Worm (Caenorhabditis elegans) whole organism, L1 larva: ENCODE data around the gene K08F9.3.

Source experiments
- C04F5.9 ChIP-seq: sonication (generic microtip); optimal IDR thresholded peaks from 2 replicates; lab custom pipeline; 2016; ENCODE audit warnings: missing genetic modification characterization, missing compliant biosample characterization
- C34B4.2 ChIP-seq: sonication (generic microtip); optimal IDR thresholded peaks from 2 replicates; lab custom pipeline; 2017; ENCODE audit warnings: mild to moderate bottlenecking, missing genetic modification characterization, missing compliant biosample characterization
- alr-1 ChIP-seq: fragments of 200-800 bp; sonication (Bioruptor generic); optimal IDR thresholded peaks from 2 replicates; lab custom pipeline; 2018; ENCODE audit warnings: borderline replicate concordance, mild to moderate bottlenecking, missing genetic modification characterization, missing compliant biosample characterization
- ama-1 ChIP-seq: fragments of 150-350 bp; optimal IDR thresholded peaks from 2 replicates; lab custom pipeline; 2014
- blmp-1 ChIP-seq: fragments of 150-350 bp; optimal IDR thresholded peaks from 2 replicates; lab custom pipeline; 2014; ENCODE audit warnings: missing biosample characterization, missing genetic modification characterization
- ceh-88 ChIP-seq: fragments of 200-800 bp; sonication (Bioruptor generic); IDR thresholded peaks from 2 replicates; pipeline ENCODE4 v1.3.6; 2022; ENCODE audit warnings: missing genetic modification characterization, missing compliant biosample characterization
- dsc-1 ChIP-seq: sonication (generic microtip); optimal IDR thresholded peaks from 2 replicates; lab custom pipeline; 2016; ENCODE audit warnings: mild to moderate bottlenecking, missing genetic modification characterization, missing compliant biosample characterization
- egl-13 ChIP-seq: sonication (generic microtip); optimal IDR thresholded peaks from 2 replicates; lab custom pipeline; 2016; ENCODE audit warnings: missing genotype, missing genetic modification reagents, missing genetic modification characterization, missing compliant biosample characterization
- egl-27 ChIP-seq, 2 experiments: fragments of 150-350 bp in 1 of 2; sonication (generic microtip); optimal IDR thresholded peaks; 3 replicates each; lab custom pipeline; 2017 to 2018; ENCODE audit warnings: missing biosample characterization in 2 of 2, missing genetic modification characterization in 2 of 2, missing genetic modification reagents in 2 of 2
- elt-2 ChIP-seq: sonication (generic microtip); optimal IDR thresholded peaks from 2 replicates; lab custom pipeline; 2016; ENCODE audit warnings: missing genetic modification characterization, mild to moderate bottlenecking, inconsistent platforms, missing compliant biosample characterization, missing genetic modification reagents
- ets-5 ChIP-seq: fragments of 200-800 bp; sonication (Bioruptor generic); IDR thresholded peaks from 2 replicates; pipeline ENCODE4 v1.3.6; 2022; ENCODE audit warnings: missing genetic modification characterization, missing compliant biosample characterization
- fkh-4 ChIP-seq: sonication (generic microtip); optimal IDR thresholded peaks from 2 replicates; lab custom pipeline; 2016; ENCODE audit warnings: missing compliant biosample characterization, missing genetic modification characterization, borderline replicate concordance
- fkh-8 ChIP-seq: sonication (generic microtip); optimal IDR thresholded peaks from 2 replicates; lab custom pipeline; 2016; ENCODE audit warnings: mild to moderate bottlenecking, missing genetic modification characterization, missing compliant biosample characterization
- grh-1 ChIP-seq: fragments of 200-800 bp; sonication (Bioruptor generic); IDR thresholded peaks from 2 replicates; pipeline ENCODE4 v1.3.6; 2022; ENCODE audit warnings: missing genetic modification reagents, missing genetic modification characterization, missing compliant biosample characterization
- hlh-17 ChIP-seq: fragments of 200-800 bp; sonication (Bioruptor generic); optimal IDR thresholded peaks from 2 replicates; lab custom pipeline; 2018; ENCODE audit warnings: missing genetic modification characterization, mild to moderate bottlenecking, missing compliant biosample characterization, moderate library complexity, borderline replicate concordance
- hlh-4 ChIP-seq: sonication (generic microtip); optimal IDR thresholded peaks from 2 replicates; lab custom pipeline; 2016; ENCODE audit warnings: mild to moderate bottlenecking, missing genetic modification characterization, missing compliant biosample characterization
- hpl-2 ChIP-seq: fragments of 150-350 bp; optimal IDR thresholded peaks from 2 replicates; lab custom pipeline; 2014; ENCODE audit warnings: missing biosample characterization, missing genetic modification reagents, missing genetic modification characterization
- irx-1 ChIP-seq: sonication (generic microtip); optimal IDR thresholded peaks from 2 replicates; lab custom pipeline; 2016; ENCODE audit warnings: missing genetic modification characterization, missing compliant biosample characterization
- jun-1 ChIP-seq: fragments of 150-350 bp; optimal IDR thresholded peaks from 2 replicates; lab custom pipeline; 2014; ENCODE audit warnings: missing biosample characterization, missing genetic modification reagents, missing genetic modification characterization
- lin-13 ChIP-seq: fragments of 150-350 bp; optimal IDR thresholded peaks from 2 replicates; lab custom pipeline; 2014; ENCODE audit warnings: missing biosample characterization, missing genetic modification reagents, missing genetic modification characterization
- lin-14 ChIP-seq: fragments of 200-800 bp; sonication (Bioruptor generic); optimal IDR thresholded peaks from 2 replicates; lab custom pipeline; 2018; ENCODE audit warnings: mild to moderate bottlenecking, missing genetic modification characterization, moderate library complexity, missing compliant biosample characterization
- lsy-2 ChIP-seq, 2 experiments: fragments of 150-350 bp; optimal IDR thresholded peaks; 2 replicates each; lab custom pipeline; 2014; ENCODE audit warnings: missing biosample characterization in 2 of 2, missing genetic modification characterization in 2 of 2
- mdl-1 ChIP-seq, 2 experiments: fragments of 150-350 bp; optimal IDR thresholded peaks; 2 replicates each; lab custom pipeline; 2014 to 2017; ENCODE audit warnings: missing biosample characterization in 2 of 2, missing genetic modification characterization in 2 of 2, inconsistent platforms in 1 of 2
- mep-1 ChIP-seq: fragments of 150-350 bp; optimal IDR thresholded peaks from 2 replicates; lab custom pipeline; 2014; ENCODE audit warnings: missing biosample characterization, missing genetic modification characterization
- nhr-20 ChIP-seq: sonication (generic microtip); optimal IDR thresholded peaks from 2 replicates; lab custom pipeline; 2016; ENCODE audit warnings: mild to moderate bottlenecking, missing genetic modification characterization, missing compliant biosample characterization
- nhr-28 ChIP-seq: fragments of 150-350 bp; optimal IDR thresholded peaks from 2 replicates; lab custom pipeline; 2014; ENCODE audit warnings: missing biosample characterization, missing genetic modification characterization
- nhr-47 ChIP-seq: sonication (generic microtip); optimal IDR thresholded peaks from 2 replicates; lab custom pipeline; 2016; ENCODE audit warnings: mild to moderate bottlenecking, missing genetic modification characterization, moderate library complexity, missing compliant biosample characterization
- nhr-77 ChIP-seq: fragments of 150-350 bp; optimal IDR thresholded peaks from 2 replicates; lab custom pipeline; 2014; ENCODE audit warnings: missing biosample characterization, missing genetic modification characterization
- nhr-85 ChIP-seq: sonication (generic microtip); peaks from one replicate; lab custom pipeline; 2016; ENCODE audit warnings: missing genetic modification characterization, inconsistent platforms, missing compliant biosample characterization
- nhr-90 ChIP-seq: sonication (generic microtip); optimal IDR thresholded peaks from 2 replicates; lab custom pipeline; 2016; ENCODE audit warnings: mild to moderate bottlenecking, missing genetic modification characterization, missing compliant biosample characterization; ENCODE audit not compliant: poor library complexity
- snpc-4 ChIP-seq: fragments of 150-350 bp; optimal IDR thresholded peaks from 2 replicates; lab custom pipeline; 2014; ENCODE audit warnings: missing biosample characterization, missing genetic modification characterization
- snu-23 ChIP-seq: sonication (generic microtip); optimal IDR thresholded peaks from 2 replicates; lab custom pipeline; 2016; ENCODE audit warnings: missing genetic modification characterization, missing compliant biosample characterization
- sptf-1 ChIP-seq: fragments of 150-350 bp; optimal IDR thresholded peaks from 2 replicates; lab custom pipeline; 2014; ENCODE audit warnings: missing biosample characterization, missing genetic modification characterization
- sup-37 ChIP-seq: fragments of 200-800 bp; sonication (Bioruptor generic); optimal IDR thresholded peaks from 2 replicates; lab custom pipeline; 2018; ENCODE audit warnings: mild to moderate bottlenecking, missing genetic modification characterization, missing compliant biosample characterization
- swsn-7 ChIP-seq: sonication (generic microtip); optimal IDR thresholded peaks from 2 replicates; lab custom pipeline; 2016; ENCODE audit warnings: missing genetic modification characterization, missing compliant biosample characterization
- tbx-2 ChIP-seq: sonication (generic microtip); optimal IDR thresholded peaks from 2 replicates; lab custom pipeline; 2016; ENCODE audit warnings: missing genetic modification characterization, missing compliant biosample characterization
- unc-30 ChIP-seq: sonication (generic microtip); optimal IDR thresholded peaks from 2 replicates; lab custom pipeline; 2017; ENCODE audit warnings: missing biosample characterization, missing genetic modification characterization
- unc-62 ChIP-seq: fragments of 150-350 bp; optimal IDR thresholded peaks from 2 replicates; lab custom pipeline; 2014; ENCODE audit warnings: missing biosample characterization, missing genetic modification reagents, missing genetic modification characterization
- ztf-11 ChIP-seq, 2 experiments: sonication (generic microtip); optimal IDR thresholded peaks; 2 replicates each; lab custom pipeline; 2016 to 2017; ENCODE audit warnings: missing genetic modification characterization in 2 of 2, missing biosample characterization in 1 of 2, missing compliant biosample characterization in 1 of 2

Gene K08F9.3

DNA sequence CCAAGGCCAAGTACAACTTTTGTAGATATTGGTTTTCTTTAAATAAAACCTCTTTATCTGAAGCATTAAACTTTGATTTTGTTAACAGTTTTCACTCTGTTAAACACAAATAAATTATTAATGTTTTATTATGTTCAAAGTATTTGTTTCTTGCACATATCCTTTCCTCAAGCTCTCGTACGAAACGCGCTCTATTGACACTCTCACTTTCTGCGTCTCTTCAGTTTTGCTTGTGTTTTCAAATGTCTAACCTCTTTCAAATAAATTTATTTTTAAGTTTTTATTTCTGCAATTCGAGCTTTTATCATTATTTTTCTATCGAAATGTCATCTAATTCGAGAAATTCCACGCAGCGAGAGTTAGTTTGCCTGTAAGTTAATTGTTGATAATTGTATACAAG, 3.5 kb downstream of the K08F9.3 start, which contains the start of gene K08F9.4 (continued):
- TF ChIP-seq egl-27 (tag; optimal IDR thresholded peaks at IDR 0.05; lab: Kevin White, UChicago) (no peak), jun-1 (tag; lab: Kevin White, UChicago) (no peak), sptf-1 (tag; lab: Kevin White, UChicago) (no peak), swsn-7 (tag; lab: Kevin White, UChicago) (peak; percentile 51), nhr-85 (tag; lab: Kevin White, UChicago) (peak; percentile 89), nhr-28 (tag; lab: Kevin White, UChicago) (no peak), nhr-20 (tag; lab: Kevin White, UChicago) (peak; percentile 68), nhr-77 (tag; lab: Kevin White, UChicago) (no peak), snpc-4 (peak; percentile 72), C34B4.2 (tag; lab: Kevin White, UChicago) (no peak), nhr-90 (tag; lab: Kevin White, UChicago) (peak; percentile 75), unc-62 (GFP tag; lab: Kevin White, UChicago) (no peak), mep-1 (tag; lab: Kevin White, UChicago) (peak; percentile 83), grh-1 (peak; percentile 31; the same call in 1 of the 2 replicates), mdl-1 (tag; optimal IDR thresholded peaks at IDR 0.05; lab: Kevin White, UChicago) (no peak), lin-13 (peak; percentile 20), lsy-2 (tag; optimal IDR thresholded peaks at IDR 0.05; lab: Kevin White, UChicago) (peak; percentile 75 to 82), hlh-4 (no peak), fkh-8 (tag; lab: Kevin White, UChicago) (peak; percentile 13), lin-14 (GFP tag; lab: Kevin White, UChicago) (peak; percentile 81), sup-37 (no peak), unc-30 (no peak), snu-23 (GFP tag; lab: Kevin White, UChicago) (peak; percentile 79), blmp-1 (tag; lab: Kevin White, UChicago) (peak; percentile 100), ets-5 (GFP tag; lab: Robert Waterston, UW) (no peak), elt-2 (tag; lab: Kevin White, UChicago) (no peak), dsc-1 (tag; lab: Kevin White, UChicago) (no peak), fkh-4 (tag; lab: Kevin White, UChicago) (no peak), nhr-47 (tag; lab: Kevin White, UChicago) (peak; percentile 68), irx-1 (tag; lab: Kevin White, UChicago) (peak; percentile 0), C04F5.9 (tag; lab: Kevin White, UChicago) (no peak), hlh-17 (no peak)

DNA sequence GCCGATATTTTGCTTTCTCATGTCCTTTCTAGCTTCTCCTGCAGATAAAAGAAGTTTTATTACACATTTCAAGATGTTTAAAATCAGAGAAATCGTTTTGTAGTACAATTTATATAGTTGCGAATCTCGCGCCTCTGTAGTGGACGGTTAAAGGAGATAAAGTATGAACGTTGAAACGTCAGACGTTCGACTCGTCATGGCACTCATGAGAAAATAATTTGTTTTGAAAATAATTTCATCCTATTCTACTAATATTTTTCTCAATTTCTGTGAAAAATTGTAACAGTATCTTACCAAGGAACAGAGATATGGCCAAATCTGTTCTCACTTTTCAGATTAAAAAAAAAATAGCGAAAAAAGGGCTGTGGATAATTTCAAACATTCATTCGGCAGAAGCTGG, 7.4 kb downstream of the K08F9.3 start, which contains the start of gene T09F5.20:
Gene T09F5.20, minus strand, starts transcription at position 101 of the 400 bp plus-strand sequence.
- TF ChIP-seq alr-1 (tag; lab: Kevin White, UChicago) (no peak), ama-1 (lab: Kevin White, UChicago) (no peak), ztf-11 (tag; optimal IDR thresholded peaks at IDR 0.05; lab: Kevin White, UChicago) (no peak), ceh-88 (GFP tag; lab: Robert Waterston, UW) (no peak), hpl-2 (GFP tag; lab: Kevin White, UChicago) (no peak), tbx-2 (tag; lab: Kevin White, UChicago) (no peak), sptf-1 (tag; lab: Kevin White, UChicago) (no peak), blmp-1 (tag; lab: Kevin White, UChicago) (no peak), lsy-2 (tag; optimal IDR thresholded peaks at IDR 0.05; lab: Kevin White, UChicago) (no peak)
- TF ChIP-seq, all 84 proteins: peak for 0

DNA sequence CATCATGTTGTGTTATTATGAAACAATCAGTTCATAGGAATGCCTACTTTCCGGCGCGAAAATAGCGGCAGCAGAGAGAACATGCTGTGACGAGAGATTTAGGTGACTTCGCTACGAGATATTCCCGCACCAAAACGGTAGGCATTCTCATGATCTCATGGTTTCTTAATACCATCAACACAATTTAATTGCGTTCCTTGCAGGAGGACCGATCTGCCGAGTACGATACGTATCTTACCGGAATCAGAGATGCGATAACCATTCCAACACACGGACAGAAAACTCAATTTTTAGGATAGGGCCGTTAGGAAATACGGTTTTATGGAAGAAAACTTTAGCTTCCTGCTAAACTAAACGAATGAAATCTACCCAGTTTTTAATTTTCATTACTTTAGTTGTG, 8.5 kb downstream of the K08F9.3 start, which contains the start of gene T09F5.1:
Gene T09F5.1, plus strand, starts transcription at position 301 of the 400 bp plus-strand sequence.
- TF ChIP-seq swsn-7 (tag; lab: Kevin White, UChicago): no peak
- TF ChIP-seq snpc-4: no peak
- TF ChIP-seq egl-13 (tag; lab: Kevin White, UChicago): no peak
